Worm (Caenorhabditis elegans) whole organism, L4/young adult: ENCODE measurements around the gene spig-5.

Experiments
- dao-5 ChIP-seq: sonication (generic microtip); optimal IDR thresholded peaks from 2 replicates; lab custom pipeline; 2016; ENCODE audit warnings: missing genotype, missing genetic modification characterization, moderate library complexity, missing compliant biosample characterization
- him-1 ChIP-seq: sonication (generic microtip); optimal IDR thresholded peaks from 2 replicates; lab custom pipeline; 2016; ENCODE audit warnings: missing genotype, missing genetic modification reagents, missing genetic modification characterization, missing compliant biosample characterization

DNA sequence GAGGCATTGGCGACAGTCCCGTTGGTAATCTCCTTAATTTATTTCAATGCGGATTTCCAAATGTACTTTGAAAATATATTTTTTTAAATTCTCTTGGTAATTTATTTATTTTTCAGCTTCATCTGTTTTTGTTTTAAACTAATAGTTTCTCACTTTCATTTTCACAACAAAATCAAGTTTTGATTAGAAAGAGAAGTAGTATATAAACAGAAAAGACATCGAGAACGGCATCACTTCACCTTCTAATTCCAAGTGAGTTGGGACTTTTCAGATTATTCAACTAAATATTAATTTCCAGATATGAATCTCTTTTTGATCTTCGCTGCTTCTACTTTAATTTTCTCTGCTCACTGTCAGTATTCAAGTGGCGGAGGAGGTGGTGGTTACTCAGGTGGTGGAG is 12.0 kb downstream of the spig-5 start, which contains the start of gene F47B8.14:
- no peak for TF ChIP-seq dao-5
- no peak for TF ChIP-seq him-1 (tag; lab: Kevin White, UChicago)
